Worm (Caenorhabditis elegans) whole organism, L1 larva: ENCODE measurements around the gene clec-73.
"Not testable (repeated sequence)": the region's sequence is repeated elsewhere in the genome, so short reads cannot be mapped to it uniquely, and the experiment has no call there.

Source experiments
- C04F5.9 ChIP-seq: sonication (generic microtip); optimal IDR thresholded peaks from 2 replicates; lab custom pipeline; 2016; ENCODE audit warnings: missing genetic modification characterization, missing compliant biosample characterization
- aha-1 ChIP-seq: fragments of 150-350 bp; optimal IDR thresholded peaks from 2 replicates; lab custom pipeline; 2014; ENCODE audit warnings: missing biosample characterization, missing genetic modification characterization
- blmp-1 ChIP-seq: fragments of 150-350 bp; optimal IDR thresholded peaks from 2 replicates; lab custom pipeline; 2014; ENCODE audit warnings: missing biosample characterization, missing genetic modification characterization
- ceh-82 ChIP-seq, 3 experiments: fragments of 150-350 bp in 1 of 3; sonication (generic microtip) in 2 of 3; optimal IDR thresholded peaks; 2 replicates each; lab custom pipeline; 2014 to 2017; ENCODE audit warnings: missing biosample characterization in 3 of 3, missing genetic modification characterization in 3 of 3
- dpl-1 ChIP-seq, 3 experiments: fragments of 150-350 bp in 2 of 3; sonication (generic microtip) in 1 of 3; optimal IDR thresholded peaks; 2 replicates each; lab custom pipeline; 2014 to 2017; ENCODE audit warnings: missing biosample characterization in 3 of 3, missing genetic modification characterization in 3 of 3, missing genetic modification reagents in 3 of 3
- dsc-1 ChIP-seq: sonication (generic microtip); optimal IDR thresholded peaks from 2 replicates; lab custom pipeline; 2016; ENCODE audit warnings: mild to moderate bottlenecking, missing genetic modification characterization, missing compliant biosample characterization
- efl-1 ChIP-seq, 4 experiments: fragments of 150-350 bp; optimal IDR thresholded peaks in 3 of 4; peaks in 1 of 4; 1 replicate in 1 of 4; 2 replicates in 3 of 4; lab custom pipeline; 2014; ENCODE audit warnings: missing biosample characterization in 2 of 4, missing genetic modification characterization in 2 of 4, missing genetic modification reagents in 2 of 4
- ets-5 ChIP-seq: fragments of 200-800 bp; sonication (Bioruptor generic); IDR thresholded peaks from 2 replicates; pipeline ENCODE4 v1.3.6; 2022; ENCODE audit warnings: missing genetic modification characterization, missing compliant biosample characterization
- fkh-4 ChIP-seq: sonication (generic microtip); optimal IDR thresholded peaks from 2 replicates; lab custom pipeline; 2016; ENCODE audit warnings: missing compliant biosample characterization, missing genetic modification characterization, borderline replicate concordance
- grh-1 ChIP-seq: fragments of 200-800 bp; sonication (Bioruptor generic); IDR thresholded peaks from 2 replicates; pipeline ENCODE4 v1.3.6; 2022; ENCODE audit warnings: missing genetic modification reagents, missing genetic modification characterization, missing compliant biosample characterization
- hlh-4 ChIP-seq: sonication (generic microtip); optimal IDR thresholded peaks from 2 replicates; lab custom pipeline; 2016; ENCODE audit warnings: mild to moderate bottlenecking, missing genetic modification characterization, missing compliant biosample characterization
- irx-1 ChIP-seq: sonication (generic microtip); optimal IDR thresholded peaks from 2 replicates; lab custom pipeline; 2016; ENCODE audit warnings: missing genetic modification characterization, missing compliant biosample characterization
- isw-1 ChIP-seq: fragments of 200-800 bp; sonication (Bioruptor generic); IDR thresholded peaks from 2 replicates; pipeline ENCODE4 v1.3.6; 2022; ENCODE audit warnings: missing genetic modification characterization, missing compliant biosample characterization
- lin-13 ChIP-seq: fragments of 150-350 bp; optimal IDR thresholded peaks from 2 replicates; lab custom pipeline; 2014; ENCODE audit warnings: missing biosample characterization, missing genetic modification reagents, missing genetic modification characterization
- lin-39 ChIP-seq: fragments of 150-350 bp; optimal IDR thresholded peaks from 2 replicates; lab custom pipeline; 2014; ENCODE audit warnings: missing biosample characterization, missing genetic modification reagents, missing genetic modification characterization
- lir-3 ChIP-seq: sonication (generic microtip); optimal IDR thresholded peaks from 2 replicates; lab custom pipeline; 2016; ENCODE audit warnings: mild to moderate bottlenecking, missing genetic modification characterization, moderate library complexity, missing compliant biosample characterization; ENCODE audit not compliant: poor library complexity
- lsy-2 ChIP-seq, 2 experiments: fragments of 150-350 bp; optimal IDR thresholded peaks; 2 replicates each; lab custom pipeline; 2014; ENCODE audit warnings: missing biosample characterization in 2 of 2, missing genetic modification characterization in 2 of 2
- mab-9 ChIP-seq: fragments of 200-800 bp; sonication (Bioruptor generic); IDR thresholded peaks from 2 replicates; pipeline ENCODE4 v1.3.6; 2022; ENCODE audit warnings: missing genetic modification reagents, missing genetic modification characterization, missing compliant biosample characterization
- mef-2 ChIP-seq: fragments of 150-350 bp; optimal IDR thresholded peaks from 2 replicates; lab custom pipeline; 2014; ENCODE audit warnings: missing biosample characterization, missing genetic modification characterization
- nhr-11 ChIP-seq: fragments of 150-350 bp; optimal IDR thresholded peaks from 2 replicates; lab custom pipeline; 2014; ENCODE audit warnings: missing biosample characterization, missing genetic modification characterization
- nhr-237 ChIP-seq: fragments of 150-350 bp; optimal IDR thresholded peaks from 2 replicates; lab custom pipeline; 2014; ENCODE audit warnings: missing biosample characterization, missing genetic modification characterization
- nhr-28 ChIP-seq: fragments of 150-350 bp; optimal IDR thresholded peaks from 2 replicates; lab custom pipeline; 2014; ENCODE audit warnings: missing biosample characterization, missing genetic modification characterization
- nhr-47 ChIP-seq: sonication (generic microtip); optimal IDR thresholded peaks from 2 replicates; lab custom pipeline; 2016; ENCODE audit warnings: mild to moderate bottlenecking, missing genetic modification characterization, moderate library complexity, missing compliant biosample characterization
- nhr-77 ChIP-seq: fragments of 150-350 bp; optimal IDR thresholded peaks from 2 replicates; lab custom pipeline; 2014; ENCODE audit warnings: missing biosample characterization, missing genetic modification characterization
- nhr-90 ChIP-seq: sonication (generic microtip); optimal IDR thresholded peaks from 2 replicates; lab custom pipeline; 2016; ENCODE audit warnings: mild to moderate bottlenecking, missing genetic modification characterization, missing compliant biosample characterization; ENCODE audit not compliant: poor library complexity
- rnt-1 ChIP-seq: sonication (generic microtip); optimal IDR thresholded peaks from 2 replicates; lab custom pipeline; 2016; ENCODE audit warnings: mild to moderate bottlenecking, missing genetic modification characterization, moderate library complexity, missing compliant biosample characterization
- sox-4 ChIP-seq: sonication (generic microtip); optimal IDR thresholded peaks from 2 replicates; lab custom pipeline; 2016; ENCODE audit warnings: missing genetic modification characterization, missing compliant biosample characterization
- sptf-1 ChIP-seq: fragments of 150-350 bp; optimal IDR thresholded peaks from 2 replicates; lab custom pipeline; 2014; ENCODE audit warnings: missing biosample characterization, missing genetic modification characterization
- tbx-2 ChIP-seq: sonication (generic microtip); optimal IDR thresholded peaks from 2 replicates; lab custom pipeline; 2016; ENCODE audit warnings: missing genetic modification characterization, missing compliant biosample characterization
- unc-30 ChIP-seq: sonication (generic microtip); optimal IDR thresholded peaks from 2 replicates; lab custom pipeline; 2017; ENCODE audit warnings: missing biosample characterization, missing genetic modification characterization

clec-73 gene

DNA sequence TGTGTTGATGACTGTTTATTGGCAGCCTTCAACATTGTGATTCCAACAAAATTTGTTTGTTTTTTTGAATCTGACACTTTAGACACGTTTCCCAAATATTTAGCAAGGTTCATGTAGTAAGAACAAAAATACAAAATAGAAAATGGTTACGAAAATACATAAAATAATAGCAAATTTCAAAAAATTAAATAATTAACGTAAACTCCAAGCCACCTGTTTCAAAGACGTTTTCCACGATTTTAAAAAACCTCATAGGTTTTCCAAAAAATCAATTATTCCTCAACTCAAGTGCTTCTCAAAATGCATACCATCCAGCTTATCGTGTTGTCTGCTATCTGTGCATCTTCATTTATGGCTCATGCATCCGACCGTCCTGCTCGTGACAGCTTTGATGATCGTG is 38.6 kb downstream of the clec-73 start, which contains the start of gene F56D6.14:
Gene F56D6.14 (plus strand): TSS at position 301 of the 400 bp plus-strand sequence.
- no peak for TF ChIP-seq nhr-237 (tag; lab: Kevin White, UChicago)
- no peak for TF ChIP-seq hlh-4 (tag; lab: Kevin White, UChicago)
- no peak for TF ChIP-seq nhr-11 (tag; lab: Kevin White, UChicago)
- TF ChIP-seq tbx-2 (tag; lab: Kevin White, UChicago): no peak
- TF ChIP-seq nhr-28 (tag; lab: Kevin White, UChicago): no peak
- no peak for TF ChIP-seq blmp-1 (tag; lab: Kevin White, UChicago)
- TF ChIP-seq grh-1 (GFP tag; lab: Robert Waterston, UW): no peak
- TF ChIP-seq irx-1 (tag; lab: Kevin White, UChicago): no peak
- TF ChIP-seq rnt-1 (tag; lab: Kevin White, UChicago): no peak
- no peak for TF ChIP-seq nhr-90 (tag; lab: Kevin White, UChicago)
- no peak for TF ChIP-seq unc-30
- TF ChIP-seq dsc-1 (tag; lab: Kevin White, UChicago): no peak
- no peak for TF ChIP-seq sox-4 (tag; lab: Kevin White, UChicago)

DNA sequence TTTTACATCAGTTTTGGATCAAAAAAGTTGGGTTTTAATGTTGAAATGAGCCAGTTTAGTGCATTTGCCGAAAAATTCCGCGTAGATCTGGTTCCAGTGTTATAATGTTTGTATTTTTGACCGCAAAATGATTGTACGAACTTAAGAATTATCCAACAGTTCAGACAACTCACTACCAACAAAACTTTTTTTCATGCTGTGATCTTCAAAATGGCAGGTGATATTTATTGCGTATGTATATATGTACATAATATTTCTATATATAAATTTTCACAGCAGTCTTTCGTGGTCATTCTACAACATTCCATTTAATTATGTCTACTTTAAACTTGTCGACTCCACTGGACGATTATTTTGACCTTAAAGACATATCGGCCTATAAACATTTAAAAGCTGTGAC is 40.7 kb downstream of the clec-73 start, which contains the start of gene srz-20:
Gene srz-20 (plus strand): TSS at position 301 of the 400 bp plus-strand sequence.
- no peak for TF ChIP-seq aha-1

DNA sequence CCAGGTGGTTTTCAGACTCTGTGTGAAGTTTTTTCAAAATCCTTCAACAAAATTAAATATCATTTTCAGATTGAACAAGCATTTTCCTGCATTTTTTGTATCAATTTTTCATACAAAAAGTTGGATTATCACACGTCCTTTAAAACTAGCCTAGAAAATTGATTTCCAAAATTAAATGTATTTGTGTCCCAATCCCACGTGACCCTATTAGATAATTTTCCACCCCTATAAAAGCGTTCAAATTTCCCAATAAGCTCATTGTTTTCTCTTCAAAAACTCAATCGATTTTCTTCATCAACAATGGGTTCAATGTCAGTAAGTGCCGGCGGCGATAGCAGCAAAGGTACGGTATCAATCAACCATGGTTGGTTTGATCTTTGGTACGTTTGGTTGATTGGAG is 41.5 kb downstream of the clec-73 start, which contains the start of gene F56D6.19:
Gene F56D6.19 (plus strand): TSS at position 301 of the 400 bp plus-strand sequence.
- TF ChIP-seq nhr-237 (tag; lab: Kevin White, UChicago) (no peak), efl-1 (optimal IDR thresholded peaks at IDR 0.05; lab: Kevin White, UChicago) (no peak), efl-1 (GFP tag; optimal IDR thresholded peaks at IDR 0.05 in 1 of 2; lab: Kevin White, UChicago) (peak in 1 of 2 experiments; percentile 64)

DNA sequence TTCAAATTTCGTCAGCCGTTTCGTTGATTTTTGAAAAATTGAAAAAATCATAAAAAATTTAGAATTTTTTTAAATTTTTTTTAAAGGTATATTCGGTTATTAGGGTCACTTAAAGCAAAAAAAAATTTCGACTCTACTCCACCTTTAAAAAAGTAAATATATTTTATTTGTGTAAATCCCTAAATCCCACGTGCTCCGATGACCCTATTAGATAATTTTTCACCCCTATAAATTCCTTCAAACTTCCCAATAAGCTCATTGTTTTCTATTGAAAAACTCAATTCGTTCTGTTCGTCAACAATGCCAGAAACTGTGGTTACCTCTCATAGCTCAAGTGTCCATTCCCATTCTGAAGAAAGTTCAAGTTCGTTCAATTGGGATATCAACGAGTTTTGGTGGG is 43.4 kb downstream of the clec-73 start, which contains the start of gene F56D6.20:
Gene F56D6.20 (plus strand): TSS at position 301 of the 400 bp plus-strand sequence.
- no peak for TF ChIP-seq nhr-77 (tag; lab: Kevin White, UChicago)
- no peak for TF ChIP-seq C04F5.9 (tag; lab: Kevin White, UChicago)
- TF ChIP-seq ceh-82 (tag; optimal IDR thresholded peaks at IDR 0.05; lab: Kevin White, UChicago): no peak
- TF ChIP-seq aha-1: no peak
- no peak for TF ChIP-seq rnt-1 (tag; lab: Kevin White, UChicago)
- TF ChIP-seq ets-5 (GFP tag; lab: Robert Waterston, UW): no peak
- TF ChIP-seq mab-9 (GFP tag; lab: Robert Waterston, UW): no peak
- no peak for TF ChIP-seq lir-3 (tag; lab: Kevin White, UChicago)
- no peak for TF ChIP-seq lsy-2 (tag; optimal IDR thresholded peaks at IDR 0.05; lab: Kevin White, UChicago)
- TF ChIP-seq dpl-1 (GFP tag; optimal IDR thresholded peaks at IDR 0.05; lab: Kevin White, UChicago): no peak
- TF ChIP-seq, all 84 proteins: peak for 0

DNA sequence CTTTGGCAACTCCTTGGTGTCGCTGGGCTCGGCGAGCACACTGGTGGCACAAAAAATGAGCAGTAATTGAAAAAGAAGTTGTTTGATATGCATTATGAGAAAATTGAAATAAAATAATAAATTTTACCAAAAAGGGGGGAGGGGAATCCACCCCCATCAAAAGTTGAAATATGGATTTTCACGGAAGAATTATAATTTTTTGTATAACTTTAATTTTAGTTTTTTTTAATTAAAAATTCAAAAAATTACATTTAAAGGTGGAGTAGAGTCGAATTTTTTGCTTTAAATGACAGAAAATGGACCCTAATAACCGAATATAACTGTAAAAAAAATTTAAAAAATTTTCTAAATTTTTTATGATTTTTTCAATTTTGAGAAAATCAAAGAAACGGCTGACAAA is 44.1 kb downstream of the clec-73 start, which contains the start of gene F56D6.18:
Gene F56D6.18 (minus strand): TSS at position 101 of the 400 bp plus-strand sequence.
- not testable (repeated sequence) for TF ChIP-seq lin-13 (GFP tag; lab: Kevin White, UChicago); lin-39 (tag; lab: Kevin White, UChicago); isw-1
- TF ChIP-seq, all 84 proteins: peak for 0; not testable (repeated sequence) for 84

ce11 chrIV:3909114-3909513 is 46.9 kb downstream of the clec-73 start, which contains the start of gene F56D6.13:
TSS of gene F56D6.13 (plus strand) at chrIV:3909414.
- no peak for TF ChIP-seq ceh-82 (tag; optimal IDR thresholded peaks at IDR 0.05; lab: Kevin White, UChicago)
- no peak for TF ChIP-seq fkh-4 (tag; lab: Kevin White, UChicago)
- no peak for TF ChIP-seq mef-2 (tag; lab: Kevin White, UChicago)
- no peak for TF ChIP-seq unc-30
- TF ChIP-seq nhr-47 (tag; lab: Kevin White, UChicago): no peak
- no peak for TF ChIP-seq nhr-90 (tag; lab: Kevin White, UChicago)
- TF ChIP-seq nhr-77 (tag; lab: Kevin White, UChicago): no peak
- no peak for TF ChIP-seq sptf-1 (tag; lab: Kevin White, UChicago)
